Fruit fly (Drosophila melanogaster): Measurements from ENCODE around the gene Vha100-4.

Gene Vha100-4

DNA sequence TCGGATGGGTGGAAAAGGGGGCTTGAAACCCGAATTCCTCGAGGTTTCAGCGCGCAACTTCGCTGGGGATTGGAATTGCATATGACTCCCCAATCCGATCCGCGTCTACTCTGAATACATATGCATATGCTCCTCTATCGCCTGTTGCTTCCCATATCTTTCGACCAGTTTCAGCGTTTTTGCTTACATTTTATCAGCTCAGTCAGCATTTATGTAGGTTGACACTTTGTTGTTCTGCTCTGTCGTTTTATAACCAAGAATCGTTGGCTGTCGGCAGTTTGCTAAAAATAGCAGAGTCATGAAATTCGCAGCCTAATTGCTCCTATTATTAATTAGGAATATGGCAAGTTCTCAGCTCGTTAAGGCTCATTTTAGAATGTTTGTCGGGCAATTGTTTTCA is 6.1 kb upstream of the Vha100-4 start:
- no peak for TF ChIP-seq CG9705 (GFP tag; optimal IDR thresholded peaks at IDR 0.05)
- TF ChIP-seq Hnf4 (GFP tag; optimal IDR thresholded peaks at IDR 0.05), result no peak

DNA sequence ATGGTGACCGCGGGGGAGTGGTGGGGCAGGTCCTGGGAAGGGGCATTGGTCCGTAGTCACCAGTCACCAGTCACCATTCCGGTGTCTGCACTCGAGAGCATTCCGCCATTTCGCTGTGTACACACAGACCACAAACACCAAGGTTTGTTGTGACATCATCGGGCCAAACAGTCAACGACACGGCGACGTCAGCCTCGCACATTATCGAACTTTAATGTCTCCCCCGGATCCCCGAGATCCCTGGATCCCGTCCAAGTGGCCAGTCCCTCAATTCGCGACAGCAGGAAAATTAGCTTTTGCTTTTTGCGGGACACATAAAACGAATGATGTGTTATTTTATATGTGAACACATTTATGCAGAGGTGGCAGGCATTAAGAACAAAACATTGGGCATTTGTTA is 5.3 kb upstream of the Vha100-4 start:
- TF ChIP-seq Hnf4 (GFP tag; optimal IDR thresholded peaks at IDR 0.05) (peak; percentile 0), fru (GFP tag; optimal IDR thresholded peaks at IDR 0.05) (no peak)

DNA sequence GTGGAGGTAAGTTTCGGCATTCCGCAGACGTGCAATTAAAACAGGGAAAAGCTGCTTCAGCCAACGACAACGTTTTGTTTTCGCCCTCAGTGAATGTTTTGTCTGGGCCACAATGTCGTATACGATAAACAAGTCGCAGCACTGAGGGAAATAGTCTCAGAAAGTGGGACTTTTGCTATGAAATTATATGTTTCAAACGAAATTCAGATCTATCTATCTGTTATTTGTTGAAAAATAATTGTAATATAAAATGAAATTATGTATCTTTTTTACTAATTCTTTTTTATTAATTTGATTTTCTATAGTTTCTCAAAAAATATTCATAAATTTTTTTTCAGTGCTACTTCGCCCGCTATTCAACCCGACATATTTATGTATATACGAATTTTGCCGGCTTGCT is 3.8 kb upstream of the Vha100-4 start:
- TF ChIP-seq Mio (GFP tag; optimal IDR thresholded peaks at IDR 0.05), result no peak
- TF ChIP-seq CG9705 (GFP tag; optimal IDR thresholded peaks at IDR 0.05), result no peak
- TF ChIP-seq ey (GFP tag; optimal IDR thresholded peaks at IDR 0.05), result peak; percentile 40
- no peak for TF ChIP-seq dmrt93B (GFP tag; optimal IDR thresholded peaks at IDR 0.05)
- no peak for TF ChIP-seq CG32264 (GFP tag; optimal IDR thresholded peaks at IDR 0.05)
- no peak for TF ChIP-seq Vsx2 (GFP tag; optimal IDR thresholded peaks at IDR 0.05; ENCODE audit: partially characterized antibody)
- TF ChIP-seq rgr (GFP tag; optimal IDR thresholded peaks at IDR 0.05), result peak; percentile 79
- peak; percentile 29 for TF ChIP-seq br (GFP tag; optimal IDR thresholded peaks at IDR 0.05)
- TF ChIP-seq CrebA (GFP tag; optimal IDR thresholded peaks at IDR 0.05; ENCODE audit: borderline replicate concordance), result no peak
- no peak for TF ChIP-seq GATAd (GFP tag; optimal IDR thresholded peaks at IDR 0.05)
- peak; percentile 79 for TF ChIP-seq OdsH (GFP tag; optimal IDR thresholded peaks at IDR 0.05)
- no peak for TF ChIP-seq N (GFP tag; optimal IDR thresholded peaks at IDR 0.05)
- TF ChIP-seq h (GFP tag; optimal IDR thresholded peaks at IDR 0.05), result peak; percentile 41
- TF ChIP-seq sage (GFP tag; optimal IDR thresholded peaks at IDR 0.05), result no peak
- no peak for TF ChIP-seq Hr83 (GFP tag; optimal IDR thresholded peaks at IDR 0.05; ENCODE audit: poor library complexity, severe bottlenecking)
- peak; percentile 51 for TF ChIP-seq fru (GFP tag; optimal IDR thresholded peaks at IDR 0.05)
- TF ChIP-seq Dif (GFP tag; optimal IDR thresholded peaks at IDR 0.05; ENCODE audit: partially characterized antibody), result no peak
- no peak for TF ChIP-seq woc (GFP tag; optimal IDR thresholded peaks at IDR 0.05)
- TF ChIP-seq dsf (GFP tag; optimal IDR thresholded peaks at IDR 0.05; ENCODE audit: borderline replicate concordance), result no peak
- TF ChIP-seq Rel (GFP tag; optimal IDR thresholded peaks at IDR 0.05), result peak; percentile 18
- TF ChIP-seq Rel (tag; optimal IDR thresholded peaks at IDR 0.05), result no peak
- TF ChIP-seq foxo (GFP tag; optimal IDR thresholded peaks at IDR 0.05), result peak in 1 of 2 experiments; percentile 83
- no peak for TF ChIP-seq pan (optimal IDR thresholded peaks at IDR 0.05)
- TF ChIP-seq Dfd (GFP tag; optimal IDR thresholded peaks at IDR 0.05), result no peak
- no peak for TF ChIP-seq jim (GFP tag; optimal IDR thresholded peaks at IDR 0.05)
- peak; percentile 73 for TF ChIP-seq Sp1 (GFP tag; optimal IDR thresholded peaks at IDR 0.05)
- TF ChIP-seq Hr78 (GFP tag; optimal IDR thresholded peaks at IDR 0.05), result no peak
- TF ChIP-seq HLH106 (tag; optimal IDR thresholded peaks at IDR 0.05), result peak; percentile 75
- no peak for TF ChIP-seq dl (GFP tag; optimal IDR thresholded peaks at IDR 0.05; ENCODE audit: insufficient read depth in 1 of 2, partially characterized antibody in 2 of 2)
- TF ChIP-seq psq (GFP tag; optimal IDR thresholded peaks at IDR 0.05), result peak; percentile 69
- no peak for TF ChIP-seq Abd-B (GFP tag; optimal IDR thresholded peaks at IDR 0.05)
- TF ChIP-seq Jra (GFP tag; optimal IDR thresholded peaks at IDR 0.05), result no peak

DNA sequence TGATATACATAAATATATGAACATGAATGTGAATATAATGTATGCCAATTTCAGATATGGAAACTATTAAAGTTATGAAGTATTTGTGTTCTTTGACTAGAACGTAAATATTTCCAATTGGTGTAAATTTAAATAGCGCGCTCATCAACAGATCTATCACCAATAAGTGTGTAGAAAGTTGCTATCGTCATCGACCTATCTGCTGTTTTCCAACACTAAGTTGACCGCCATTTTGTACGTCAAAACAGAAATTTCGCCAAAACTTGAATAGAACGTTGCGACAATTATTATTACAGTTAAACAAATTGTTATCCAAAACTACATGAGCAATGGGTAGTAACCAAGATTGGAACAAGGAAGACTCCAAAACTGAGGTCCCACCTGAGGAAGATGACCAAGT is 4.0 kb downstream of the Vha100-4 start, which contains the start of gene cona:
cona (plus strand) TSS at position 236 of the 400 bp plus-strand sequence.
- TF ChIP-seq OdsH (GFP tag; optimal IDR thresholded peaks at IDR 0.05) (no peak), Hr78 (GFP tag; optimal IDR thresholded peaks at IDR 0.05) (no peak), sv (GFP tag; optimal IDR thresholded peaks at IDR 0.05) (no peak), brk (GFP tag; optimal IDR thresholded peaks at IDR 0.05) (no peak), rgr (GFP tag; optimal IDR thresholded peaks at IDR 0.05) (no peak), lola (GFP tag; optimal IDR thresholded peaks at IDR 0.05) (no peak), fru (GFP tag; optimal IDR thresholded peaks at IDR 0.05) (no peak), br (GFP tag; optimal IDR thresholded peaks at IDR 0.05) (no peak), Vsx2 (GFP tag; optimal IDR thresholded peaks at IDR 0.05; ENCODE audit: partially characterized antibody) (no peak), Hnf4 (GFP tag; optimal IDR thresholded peaks at IDR 0.05) (no peak), Mio (GFP tag; optimal IDR thresholded peaks at IDR 0.05) (no peak), pan (optimal IDR thresholded peaks at IDR 0.05) (no peak), Hr83 (GFP tag; optimal IDR thresholded peaks at IDR 0.05; ENCODE audit: poor library complexity, severe bottlenecking) (no peak), GATAd (GFP tag; optimal IDR thresholded peaks at IDR 0.05) (no peak), jim (GFP tag; optimal IDR thresholded peaks at IDR 0.05) (no peak), Sp1 (GFP tag; optimal IDR thresholded peaks at IDR 0.05) (no peak), Abd-B (GFP tag; optimal IDR thresholded peaks at IDR 0.05) (no peak), ey (GFP tag; optimal IDR thresholded peaks at IDR 0.05) (no peak)

Data from whole organism, wandering third instar larva.